Fruit fly (Drosophila melanogaster) S2 (cell line): ENCODE data around the gene SCCRO.

ENCODE experiments used
- CG8478 ChIP-seq: fragments of >200 bp; optimal IDR thresholded peaks from 2 replicates; lab custom pipeline; 2018
- CTCF ChIP-seq, 2 experiments: fragments of >200 bp; optimal IDR thresholded peaks; 2 replicates each; lab custom pipeline; 2018

- TF ChIP-seq CG8478 (lab: Kevin White, UChicago) (no peak), CTCF (optimal IDR thresholded peaks at IDR 0.05; lab: Kevin White, UChicago) (no peak)
Observed at dm6 chr3L:15562727-15563057, 535 bp upstream of the SCCRO start.
